Worm (Caenorhabditis elegans) whole organism, L3 larva: ENCODE measurements around the gene Y39H10B.2.

Experiments used
- aly-2 ChIP-seq: fragments of 150-350 bp; optimal IDR thresholded peaks from 2 replicates; lab custom pipeline; 2014; ENCODE audit warnings: missing biosample characterization, missing genetic modification characterization
- ama-1 ChIP-seq: fragments of 150-350 bp; optimal IDR thresholded peaks from 2 replicates; lab custom pipeline; 2018
- ceh-28 ChIP-seq: fragments of 150-350 bp; optimal IDR thresholded peaks from 2 replicates; lab custom pipeline; 2014; ENCODE audit warnings: missing biosample characterization, missing genetic modification reagents, missing genetic modification characterization
- ceh-82 ChIP-seq: fragments of 150-350 bp; optimal IDR thresholded peaks from 2 replicates; lab custom pipeline; 2014; ENCODE audit warnings: missing biosample characterization, missing genetic modification characterization
- ceh-9 ChIP-seq: sonication (generic microtip); optimal IDR thresholded peaks from 2 replicates; lab custom pipeline; 2018; ENCODE audit warnings: missing biosample characterization, missing genetic modification characterization
- daf-12 ChIP-seq: fragments of 150-350 bp; optimal IDR thresholded peaks from 2 replicates; lab custom pipeline; 2014; ENCODE audit warnings: missing biosample characterization, missing genetic modification reagents, missing genetic modification characterization
- egl-27 ChIP-seq: sonication (generic microtip); optimal IDR thresholded peaks from 4 replicates; lab custom pipeline; 2017; ENCODE audit warnings: missing biosample characterization, missing genetic modification reagents, missing genetic modification characterization
- egl-5 ChIP-seq: fragments of 150-350 bp; optimal IDR thresholded peaks from 2 replicates; lab custom pipeline; 2017; ENCODE audit warnings: missing biosample characterization, missing genetic modification reagents, missing genetic modification characterization, inconsistent platforms
- elt-1 ChIP-seq: fragments of 150-350 bp; optimal IDR thresholded peaks from 2 replicates; lab custom pipeline; 2014; ENCODE audit warnings: missing biosample characterization, missing genetic modification characterization
- elt-2 ChIP-seq: sonication (generic microtip); optimal IDR thresholded peaks from 2 replicates; lab custom pipeline; 2016; ENCODE audit warnings: missing genetic modification reagents, mild to moderate bottlenecking, missing genetic modification characterization, missing compliant biosample characterization
- elt-3 ChIP-seq, 3 experiments: fragments of 150-350 bp in 1 of 3; sonication (generic microtip) in 2 of 3; optimal IDR thresholded peaks; 2 replicates in 2 of 3; 4 replicates in 1 of 3; lab custom pipeline; 2014 to 2017; ENCODE audit warnings: missing biosample characterization in 3 of 3, missing genetic modification characterization in 3 of 3
- eor-1 ChIP-seq, 2 experiments: fragments of 150-350 bp; optimal IDR thresholded peaks; 2 replicates each; lab custom pipeline; 2014 to 2018; ENCODE audit warnings: missing biosample characterization in 2 of 2, missing genetic modification characterization in 2 of 2
- fkh-10 ChIP-seq: sonication (generic microtip); optimal IDR thresholded peaks from 2 replicates; lab custom pipeline; 2017; ENCODE audit warnings: missing biosample characterization, missing genetic modification reagents, missing genetic modification characterization
- hmg-11 ChIP-seq: sonication (generic microtip); optimal IDR thresholded peaks from 2 replicates; lab custom pipeline; 2016; ENCODE audit warnings: missing genetic modification characterization, missing compliant biosample characterization
- jun-1 ChIP-seq: fragments of 150-350 bp; optimal IDR thresholded peaks from 2 replicates; lab custom pipeline; 2014; ENCODE audit warnings: missing biosample characterization, missing genetic modification reagents, missing genetic modification characterization
- lin-15B ChIP-seq: fragments of 150-350 bp; optimal IDR thresholded peaks from 2 replicates; lab custom pipeline; 2014; ENCODE audit warnings: missing biosample characterization, missing genetic modification characterization
- lin-39 ChIP-seq: fragments of 150-350 bp; optimal IDR thresholded peaks from 2 replicates; lab custom pipeline; 2018; ENCODE audit warnings: missing biosample characterization, missing genetic modification reagents, missing genetic modification characterization
- lsy-12 ChIP-seq: sonication (generic microtip); optimal IDR thresholded peaks from 2 replicates; lab custom pipeline; 2016; ENCODE audit warnings: mild to moderate bottlenecking, missing genetic modification characterization, missing compliant biosample characterization
- mml-1 ChIP-seq: fragments of 150-350 bp; sonication (generic microtip); optimal IDR thresholded peaks from 3 replicates; lab custom pipeline; 2014; ENCODE audit warnings: missing biosample characterization, missing genetic modification characterization
- nfya-1 ChIP-seq: sonication (generic microtip); optimal IDR thresholded peaks from 2 replicates; lab custom pipeline; 2017; ENCODE audit warnings: missing genetic modification characterization, mild to moderate bottlenecking, missing compliant biosample characterization, antibody characterized with exemption, moderate library complexity; ENCODE audit not compliant: insufficient read depth
- nhr-11 ChIP-seq: fragments of 150-350 bp; optimal IDR thresholded peaks from 2 replicates; lab custom pipeline; 2014; ENCODE audit warnings: missing biosample characterization, missing genetic modification characterization
- nhr-23 ChIP-seq: fragments of 150-350 bp; optimal IDR thresholded peaks from 2 replicates; lab custom pipeline; 2014; ENCODE audit warnings: missing biosample characterization, missing genetic modification reagents, missing genetic modification characterization
- nhr-25 ChIP-seq: sonication (generic microtip); optimal IDR thresholded peaks from 2 replicates; lab custom pipeline; 2017; ENCODE audit warnings: missing biosample characterization, missing genetic modification characterization
- nhr-28 ChIP-seq: fragments of 150-350 bp; optimal IDR thresholded peaks from 2 replicates; lab custom pipeline; 2014; ENCODE audit warnings: missing biosample characterization, missing genetic modification characterization
- nhr-67 ChIP-seq: fragments of 150-350 bp; optimal IDR thresholded peaks from 2 replicates; lab custom pipeline; 2014; ENCODE audit warnings: missing biosample characterization, missing genetic modification characterization
- nhr-76 ChIP-seq: fragments of 150-350 bp; sonication (generic microtip); optimal IDR thresholded peaks from 5 replicates; lab custom pipeline; 2014; ENCODE audit warnings: missing biosample characterization, missing genetic modification characterization
- nhr-77 ChIP-seq: fragments of 150-350 bp; optimal IDR thresholded peaks from 2 replicates; lab custom pipeline; 2014; ENCODE audit warnings: missing biosample characterization, missing genetic modification characterization
- pha-4 ChIP-seq: fragments of 150-350 bp; optimal IDR thresholded peaks from 2 replicates; lab custom pipeline; 2014; ENCODE audit warnings: missing biosample characterization, missing genetic modification reagents, missing genetic modification characterization
- pqm-1 ChIP-seq: fragments of 150-350 bp; optimal IDR thresholded peaks from 2 replicates; lab custom pipeline; 2017; ENCODE audit warnings: missing biosample characterization, missing genetic modification characterization, inconsistent platforms
- sea-2 ChIP-seq: fragments of 150-350 bp; sonication (generic microtip); optimal IDR thresholded peaks from 4 replicates; lab custom pipeline; 2014; ENCODE audit warnings: missing biosample characterization, missing genetic modification reagents, missing genetic modification characterization
- skn-1 ChIP-seq: fragments of 150-350 bp; optimal IDR thresholded peaks from 2 replicates; lab custom pipeline; 2014; ENCODE audit warnings: missing biosample characterization, missing genetic modification characterization
- snpc-4 ChIP-seq: fragments of 150-350 bp; optimal IDR thresholded peaks from 2 replicates; lab custom pipeline; 2014; ENCODE audit warnings: missing biosample characterization, missing genetic modification characterization
- unc-39 ChIP-seq: sonication (generic microtip); optimal IDR thresholded peaks from 4 replicates; lab custom pipeline; 2017; ENCODE audit warnings: missing biosample characterization, missing genetic modification characterization
- unc-62 ChIP-seq: fragments of 150-350 bp; sonication (generic microtip); optimal IDR thresholded peaks from 4 replicates; lab custom pipeline; 2014; ENCODE audit warnings: missing biosample characterization, missing genetic modification reagents, missing genetic modification characterization
- ztf-11 ChIP-seq: fragments of 150-350 bp; optimal IDR thresholded peaks from 2 replicates; lab custom pipeline; 2014; ENCODE audit warnings: missing biosample characterization, missing genetic modification characterization
- ztf-4 ChIP-seq: fragments of 150-350 bp; optimal IDR thresholded peaks from 2 replicates; lab custom pipeline; 2014; ENCODE audit warnings: missing biosample characterization, missing genetic modification characterization

Y39H10B.2 gene

ce11 chrV:3688733-3689132 is 20.2 kb downstream of the Y39H10B.2 start:
- TF ChIP-seq nhr-11 (tag; lab: Kevin White, UChicago): no peak
- peak; percentile 29 for TF ChIP-seq lin-15B (tag; lab: Kevin White, UChicago)
- TF ChIP-seq mml-1 (tag; lab: Kevin White, UChicago): no peak
- TF ChIP-seq aly-2 (tag; lab: Kevin White, UChicago): no peak
- TF ChIP-seq elt-3 (tag; optimal IDR thresholded peaks at IDR 0.05; lab: Kevin White, UChicago): no peak
- TF ChIP-seq unc-62 (GFP tag; lab: Kevin White, UChicago): no peak
- TF ChIP-seq lin-39 (tag; lab: Kevin White, UChicago): peak; percentile 46
- TF ChIP-seq snpc-4: no peak
- no peak for TF ChIP-seq nhr-77 (tag; lab: Kevin White, UChicago)
- TF ChIP-seq nhr-28: no peak
- no peak for TF ChIP-seq unc-39 (tag; lab: Kevin White, UChicago)
- TF ChIP-seq nhr-67: no peak
- TF ChIP-seq eor-1 (tag; optimal IDR thresholded peaks at IDR 0.05; lab: Kevin White, UChicago): no peak
- TF ChIP-seq sea-2: no peak
- TF ChIP-seq hmg-11 (tag; lab: Kevin White, UChicago): peak; percentile 52
- TF ChIP-seq nfya-1: peak; percentile 59
- no peak for TF ChIP-seq ztf-4 (tag; lab: Kevin White, UChicago)
- TF ChIP-seq, all 47 proteins: peak for 4

- TF ChIP-seq elt-2 (tag; lab: Kevin White, UChicago): peak; percentile 56
- TF ChIP-seq egl-27: no peak
- peak; percentile 50 for TF ChIP-seq pqm-1 (tag; lab: Kevin White, UChicago)
Observed at ce11 chrV:3692613-3693012, 24.0 kb downstream of the Y39H10B.2 start.

ce11 chrV:3693657-3694056 is 25.1 kb downstream of the Y39H10B.2 start:
- TF ChIP-seq nhr-67 (no peak), elt-1 (tag; lab: Kevin White, UChicago) (no peak), lsy-12 (tag; lab: Kevin White, UChicago) (no peak), egl-5 (no peak), ceh-28 (tag; lab: Kevin White, UChicago) (no peak), snpc-4 (no peak), nhr-77 (tag; lab: Kevin White, UChicago) (no peak), nhr-23 (no peak)

- TF ChIP-seq nfya-1: peak; percentile 11
- TF ChIP-seq nhr-25 (tag; lab: Kevin White, UChicago): no peak
- no peak for TF ChIP-seq ama-1 (lab: Kevin White, UChicago)
- TF ChIP-seq ceh-82: no peak
Observed at ce11 chrV:3695254-3695653, 26.7 kb downstream of the Y39H10B.2 start.

- peak; percentile 37 for TF ChIP-seq jun-1 (tag; lab: Kevin White, UChicago)
- peak; percentile 8 for TF ChIP-seq nfya-1
- TF ChIP-seq egl-27: no peak
- no peak for TF ChIP-seq nhr-76 (tag; lab: Kevin White, UChicago)
- TF ChIP-seq ztf-11 (tag; lab: Kevin White, UChicago): no peak
- TF ChIP-seq elt-2 (tag; lab: Kevin White, UChicago): peak; percentile 98
- TF ChIP-seq pha-4 (tag; lab: Kevin White, UChicago): peak; percentile 14
- no peak for TF ChIP-seq skn-1 (tag; lab: Kevin White, UChicago)
- TF ChIP-seq pqm-1 (tag; lab: Kevin White, UChicago): peak; percentile 59
- no peak for TF ChIP-seq fkh-10
Observed at ce11 chrV:3697071-3697470, 28.5 kb downstream of the Y39H10B.2 start.

- TF ChIP-seq lin-39 (tag; lab: Kevin White, UChicago): no peak
- TF ChIP-seq ceh-9 (tag; lab: Kevin White, UChicago): no peak
- no peak for TF ChIP-seq daf-12
- TF ChIP-seq eor-1 (tag; optimal IDR thresholded peaks at IDR 0.05; lab: Kevin White, UChicago): no peak
Observed at ce11 chrV:3698497-3698896, 29.9 kb downstream of the Y39H10B.2 start.
